Fruit fly (Drosophila melanogaster) whole organism, larva: ENCODE results near the gene CG44836.

Experiments used
- noc ChIP-seq: fragments of 200-800 bp; sonication (Bioruptor generic); optimal IDR thresholded peaks from 3 replicates; lab custom pipeline; 2019; ENCODE audit warnings: missing biosample characterization, mild to moderate bottlenecking, missing genetic modification characterization, moderate library complexity

The CG44836 gene

dm6 chr3L:16407815-16408608 is 7.9 kb upstream of the CG44836 start:
- no peak for TF ChIP-seq noc (tag; lab: Kevin White, UChicago)

- TF ChIP-seq noc (tag; lab: Kevin White, UChicago): no peak
Measured at dm6 chr3L:16402253-16402652, 2.2 kb upstream of the CG44836 start.

- no peak for TF ChIP-seq noc (tag; lab: Kevin White, UChicago)
Measured at dm6 chr3L:16394506-16394905, 5.6 kb downstream of the CG44836 start, which contains the start of gene Gagr. Gagr (plus strand) TSS chr3L:16394586.

dm6 chr3L:16393700-16394099 is 6.4 kb downstream of the CG44836 start:
- TF ChIP-seq noc (tag; lab: Kevin White, UChicago): no peak

- no peak for TF ChIP-seq noc (tag; lab: Kevin White, UChicago)
Measured at dm6 chr3L:16392874-16393273, 7.2 kb downstream of the CG44836 start.

dm6 chr3L:16392203-16392800 is 7.8 kb downstream of the CG44836 start:
- TF ChIP-seq noc (tag; lab: Kevin White, UChicago): peak; percentile 8

dm6 chr3L:16391257-16391656 is 8.8 kb downstream of the CG44836 start:
- TF ChIP-seq noc (tag; lab: Kevin White, UChicago): no peak

- no peak for TF ChIP-seq noc (tag; lab: Kevin White, UChicago)
Measured at dm6 chr3L:16390793-16391192, 9.3 kb downstream of the CG44836 start.

dm6 chr3L:16385880-16386584 is 14.0 kb downstream of the CG44836 start, which contains the start of the genes Agpat3 and RAF2:
Agpat3 (minus strand) TSS chr3L:16385957.
RAF2 (plus strand) TSS chr3L:16386327.
- TF ChIP-seq noc (tag; lab: Kevin White, UChicago): no peak

dm6 chr3L:16385252-16385879 is 14.7 kb downstream of the CG44836 start:
- TF ChIP-seq noc (tag; lab: Kevin White, UChicago): peak; percentile 56

dm6 chr3L:16384145-16384705 is 15.8 kb downstream of the CG44836 start:
- no peak for TF ChIP-seq noc (tag; lab: Kevin White, UChicago)

dm6 chr3L:16383056-16383455 is 17.0 kb downstream of the CG44836 start:
- TF ChIP-seq noc (tag; lab: Kevin White, UChicago): no peak

dm6 chr3L:16381184-16381797 is 18.8 kb downstream of the CG44836 start, which contains the start of gene Agpat4:
Agpat4 (minus strand) TSS chr3L:16381570.
- TF ChIP-seq noc (tag; lab: Kevin White, UChicago): no peak

- TF ChIP-seq noc (tag; lab: Kevin White, UChicago): peak; percentile 97
Measured at dm6 chr3L:16380770-16381169, 19.3 kb downstream of the CG44836 start.
